Fruit fly (Drosophila melanogaster) whole organism, prepupa: ENCODE measurements around the gene CG15742.
A peak's percentile ranks its signal among the peaks of the same experiment; 100 is the strongest.

Experiments used
- CG11294 ChIP-seq: fragments of 200-800 bp; sonication (Bioruptor generic); IDR thresholded peaks from 2 replicates; pipeline ENCODE4 v1.3.6; 2022; ENCODE audit warnings: missing biosample characterization, missing genetic modification characterization
- CG31627 ChIP-seq: fragments of 200-800 bp; sonication (Bioruptor generic); optimal IDR thresholded peaks from 3 replicates; lab custom pipeline; 2016; ENCODE audit warnings: missing biosample characterization, missing genetic modification characterization
- CG3919 ChIP-seq: fragments of 200-800 bp; sonication (Bioruptor generic); optimal IDR thresholded peaks from 3 replicates; lab custom pipeline; 2016; ENCODE audit warnings: missing biosample characterization, missing genetic modification characterization
- CG6163 ChIP-seq: fragments of 200-800 bp; sonication (Bioruptor generic); IDR thresholded peaks from 3 replicates; pipeline ENCODE4 v1.3.6; 2022; ENCODE audit warnings: missing biosample characterization, missing genetic modification characterization
- CG6854 ChIP-seq: fragments of 200-800 bp; sonication (Bioruptor generic); optimal IDR thresholded peaks from 2 replicates; lab custom pipeline; 2017; ENCODE audit warnings: missing biosample characterization, mild to moderate bottlenecking, missing genetic modification characterization
- CG7368 ChIP-seq: fragments of 200-800 bp; sonication (Bioruptor generic); optimal IDR thresholded peaks from 3 replicates; lab custom pipeline; 2016; ENCODE audit warnings: missing biosample characterization, missing genetic modification characterization
- CG9139 ChIP-seq: fragments of 200-800 bp; sonication (Bioruptor generic); optimal IDR thresholded peaks from 3 replicates; lab custom pipeline; 2017; ENCODE audit warnings: missing biosample characterization, mild to moderate bottlenecking, missing genetic modification characterization
- Hr38 ChIP-seq: sonication (Bioruptor generic); optimal IDR thresholded peaks from 2 replicates; lab custom pipeline; 2016; ENCODE audit warnings: missing biosample characterization, missing genetic modification characterization
- Hr39 ChIP-seq: fragments of 200-800 bp; sonication (Bioruptor generic); optimal IDR thresholded peaks from 2 replicates; lab custom pipeline; 2016; ENCODE audit warnings: missing biosample characterization, missing genetic modification characterization
- Sox102F ChIP-seq: fragments of 200-800 bp; sonication (Bioruptor generic); optimal IDR thresholded peaks from 2 replicates; lab custom pipeline; 2016; ENCODE audit warnings: missing biosample characterization, mild to moderate bottlenecking, missing genetic modification characterization
- lz ChIP-seq: fragments of 200-800 bp; sonication (Bioruptor generic); optimal IDR thresholded peaks from 3 replicates; lab custom pipeline; 2016; ENCODE audit warnings: missing biosample characterization, missing genetic modification characterization
- salr ChIP-seq, 2 experiments: fragments of 200-800 bp; sonication (Bioruptor generic); optimal IDR thresholded peaks; 3 replicates each; lab custom pipeline; 2016 to 2018; ENCODE audit warnings: missing biosample characterization in 2 of 2, missing genetic modification characterization in 2 of 2, mild to moderate bottlenecking in 1 of 2

DNA sequence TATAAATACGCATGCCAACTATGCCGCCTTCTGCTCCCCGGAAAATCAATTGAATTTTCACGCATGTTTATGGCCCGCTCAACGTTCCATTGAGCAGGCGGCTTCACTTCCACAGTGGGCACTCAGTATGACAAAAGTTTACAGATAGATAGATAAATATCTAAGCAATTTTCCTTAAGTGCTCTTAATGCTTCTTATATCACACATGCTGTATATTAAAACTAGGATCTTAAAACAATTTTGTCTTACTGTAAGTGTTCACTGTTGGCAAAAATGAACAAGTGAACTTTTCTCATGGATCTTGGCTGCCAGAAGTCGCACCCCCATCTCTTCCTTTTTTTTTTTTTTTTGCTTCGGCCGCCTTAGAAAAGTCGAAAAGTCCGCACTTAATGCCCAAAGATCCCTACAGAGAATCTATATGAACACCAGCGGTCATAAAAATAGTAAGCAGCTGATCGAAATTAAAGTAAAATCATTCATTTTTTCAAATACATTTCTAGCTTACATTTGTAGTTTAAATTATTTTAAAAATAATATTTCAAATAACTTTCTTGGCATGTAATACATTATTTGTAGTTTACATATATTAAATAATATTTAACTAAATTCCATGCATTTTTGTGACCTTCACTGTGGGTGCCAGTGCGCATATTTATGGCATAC is 5.1 kb downstream of the CG15742 start:
- TF ChIP-seq CG31627 (GFP tag; lab: Kevin White, UChicago), result no peak
- TF ChIP-seq CG6163 (GFP tag; lab: Robert Waterston, UW), result 0 out of 3 replicates have a peak, but pooled peaks have one; percentile 14
- no peak for TF ChIP-seq lz (GFP tag; lab: Kevin White, UChicago)
- TF ChIP-seq Hr39 (GFP tag; lab: Kevin White, UChicago), result no peak
- TF ChIP-seq CG3919, result no peak
- TF ChIP-seq CG9139 (GFP tag; lab: Kevin White, UChicago), result no peak
- no peak for TF ChIP-seq Hr38 (GFP tag; lab: Kevin White, UChicago)
- TF ChIP-seq CG6854 (GFP tag; lab: Kevin White, UChicago), result no peak
- no peak for TF ChIP-seq CG7368
- TF ChIP-seq salr (GFP tag; optimal IDR thresholded peaks at IDR 0.05; lab: Kevin White, UChicago), result peak in 1 of 2 experiments; percentile 22
- TF ChIP-seq Sox102F (GFP tag; lab: Kevin White, UChicago), result no peak
- 0 out of 2 replicates have a peak, but pooled peaks have one; percentile 19 for TF ChIP-seq CG11294 (GFP tag; lab: Robert Waterston, UW)
